Worm (Caenorhabditis elegans) whole organism, mixed stage, embryonic: Measurements from ENCODE around the gene C28G1.10.

Experiments used
- ces-1 ChIP-seq: fragments of 150-350 bp; optimal IDR thresholded peaks from 2 replicates; lab custom pipeline; 2014; ENCODE audit warnings: missing biosample characterization, missing genetic modification reagents, missing genetic modification characterization
- elt-3 ChIP-seq: fragments of 150-350 bp; optimal IDR thresholded peaks from 2 replicates; lab custom pipeline; 2014; ENCODE audit warnings: missing biosample characterization, missing genetic modification characterization
- lin-13 ChIP-seq: fragments of 150-350 bp; optimal IDR thresholded peaks from 2 replicates; lab custom pipeline; 2014; ENCODE audit warnings: missing biosample characterization, missing genetic modification characterization
- lsy-2 ChIP-seq: fragments of 150-350 bp; optimal IDR thresholded peaks from 2 replicates; lab custom pipeline; 2014; ENCODE audit warnings: missing biosample characterization, missing genetic modification characterization
- pha-4 ChIP-seq: fragments of 150-350 bp; optimal IDR thresholded peaks from 2 replicates; lab custom pipeline; 2018; ENCODE audit warnings: missing biosample characterization, missing genetic modification reagents, missing genetic modification characterization
- snpc-4 ChIP-seq: fragments of 150-350 bp; optimal IDR thresholded peaks from 2 replicates; lab custom pipeline; 2014; ENCODE audit warnings: missing biosample characterization, missing genetic modification characterization
- unc-62 ChIP-seq: fragments of 150-350 bp; optimal IDR thresholded peaks from 2 replicates; lab custom pipeline; 2014; ENCODE audit warnings: missing biosample characterization, missing genetic modification reagents, missing genetic modification characterization
- ztf-11 ChIP-seq: fragments of 150-350 bp; optimal IDR thresholded peaks from 2 replicates; lab custom pipeline; 2014; ENCODE audit warnings: missing biosample characterization, missing genetic modification characterization

ce11 chrX:8819815-8820415 lies 27.0 kb upstream of the C28G1.10 start:
- TF ChIP-seq elt-3 (tag; lab: Kevin White, UChicago) (no peak), snpc-4 (no peak), ztf-11 (tag; lab: Kevin White, UChicago) (no peak), unc-62 (GFP tag; lab: Kevin White, UChicago) (no peak), lin-13 (tag; lab: Kevin White, UChicago) (no peak), ces-1 (GFP tag; lab: Kevin White, UChicago) (no peak), pha-4 (tag; lab: Kevin White, UChicago) (no peak), lsy-2 (tag; lab: Kevin White, UChicago) (no peak)
